Fruit fly (Drosophila melanogaster) whole organism, embryonic: ENCODE measurements around the gene OtopLb.

ENCODE experiments used
- Asciz ChIP-seq: fragments of 200-800 bp; sonication (Bioruptor generic); optimal IDR thresholded peaks from 2 replicates; lab custom pipeline; 2017; ENCODE audit warnings: missing biosample characterization, mild to moderate bottlenecking, missing genetic modification characterization, missing genetic modification reagents
- B-H2 ChIP-seq: fragments of 200-800 bp; sonication (Bioruptor generic); optimal IDR thresholded peaks from 2 replicates; lab custom pipeline; 2018; ENCODE audit warnings: missing biosample characterization, mild to moderate bottlenecking, missing genetic modification characterization
- CG12299 ChIP-seq: fragments of 200-800 bp; sonication (Bioruptor generic); optimal IDR thresholded peaks from 2 replicates; lab custom pipeline; 2018; ENCODE audit warnings: missing biosample characterization, mild to moderate bottlenecking, missing genetic modification characterization
- CG12769 ChIP-seq: fragments of 200-800 bp; sonication (Bioruptor generic); optimal IDR thresholded peaks from 2 replicates; lab custom pipeline; 2019; ENCODE audit warnings: missing biosample characterization, mild to moderate bottlenecking, missing genetic modification characterization, moderate library complexity
- CG13123 ChIP-seq: fragments of 200-800 bp; sonication (Bioruptor generic); optimal IDR thresholded peaks from 2 replicates; lab custom pipeline; 2016; ENCODE audit warnings: missing biosample characterization, missing genetic modification characterization
- CG15269 ChIP-seq: fragments of 200-800 bp; sonication (Bioruptor generic); optimal IDR thresholded peaks from 2 replicates; lab custom pipeline; 2018; ENCODE audit warnings: missing biosample characterization, mild to moderate bottlenecking, missing genetic modification characterization, moderate library complexity
- CG15514 ChIP-seq: fragments of 200-800 bp; sonication (Bioruptor generic); optimal IDR thresholded peaks from 3 replicates; lab custom pipeline; 2017; ENCODE audit warnings: missing biosample characterization, missing genetic modification characterization, mild to moderate bottlenecking, moderate library complexity, missing genetic modification reagents
- CG15696 ChIP-seq: fragments of 200-800 bp; sonication (Bioruptor generic); optimal IDR thresholded peaks from 2 replicates; lab custom pipeline; 2019; ENCODE audit warnings: missing biosample characterization, mild to moderate bottlenecking, missing genetic modification characterization, moderate library complexity
- CG17912 ChIP-seq: fragments of 200-800 bp; sonication (Bioruptor generic); optimal IDR thresholded peaks from 2 replicates; lab custom pipeline; 2018; ENCODE audit warnings: missing biosample characterization, mild to moderate bottlenecking, missing genetic modification characterization
- CG2712 ChIP-seq: fragments of 200-800 bp; optimal IDR thresholded peaks from 3 replicates; lab custom pipeline; 2019; ENCODE audit warnings: missing biosample characterization, mild to moderate bottlenecking, missing genetic modification characterization, moderate library complexity
- CG3065 ChIP-seq: fragments of 200-800 bp; sonication (Bioruptor generic); optimal IDR thresholded peaks from 2 replicates; lab custom pipeline; 2016; ENCODE audit warnings: missing biosample characterization, missing genetic modification characterization
- CG3407 ChIP-seq: fragments of 200-800 bp; sonication (Bioruptor generic); optimal IDR thresholded peaks from 2 replicates; lab custom pipeline; 2018; ENCODE audit warnings: missing biosample characterization, mild to moderate bottlenecking, missing genetic modification characterization
- CG4820 ChIP-seq: fragments of 200-800 bp; sonication (Bioruptor generic); optimal IDR thresholded peaks from 3 replicates; lab custom pipeline; 2016; ENCODE audit warnings: missing biosample characterization, missing genetic modification characterization
- CG6175 ChIP-seq: fragments of 200-800 bp; sonication (Bioruptor generic); IDR thresholded peaks from 3 replicates; pipeline ENCODE4 v1.3.6; 2022; ENCODE audit warnings: missing biosample characterization, missing genetic modification characterization
- CG6765 ChIP-seq: fragments of 200-800 bp; sonication (Bioruptor generic); optimal IDR thresholded peaks from 3 replicates; lab custom pipeline; 2017; ENCODE audit warnings: missing biosample characterization, mild to moderate bottlenecking, missing genetic modification characterization
- CG6813 ChIP-seq: fragments of 200-800 bp; sonication (Bioruptor generic); optimal IDR thresholded peaks from 2 replicates; lab custom pipeline; 2017; ENCODE audit warnings: missing biosample characterization, missing genetic modification characterization, mild to moderate bottlenecking, moderate library complexity, missing genetic modification reagents
- CG6854 ChIP-seq: fragments of 200-800 bp; sonication (Bioruptor generic); optimal IDR thresholded peaks from 3 replicates; lab custom pipeline; 2017; ENCODE audit warnings: missing biosample characterization, mild to moderate bottlenecking, missing genetic modification characterization
- CG8281 ChIP-seq: fragments of 200-800 bp; sonication (Bioruptor generic); optimal IDR thresholded peaks from 2 replicates; lab custom pipeline; 2018; ENCODE audit warnings: missing biosample characterization, mild to moderate bottlenecking, missing genetic modification characterization, moderate library complexity
- Deaf1 ChIP-seq: fragments of 200-800 bp; optimal IDR thresholded peaks from 3 replicates; lab custom pipeline; 2019; ENCODE audit warnings: missing biosample characterization, mild to moderate bottlenecking, missing genetic modification characterization, moderate library complexity
- HLHmδ ChIP-seq: fragments of 200-800 bp; sonication (Bioruptor generic); optimal IDR thresholded peaks from 2 replicates; lab custom pipeline; 2018; ENCODE audit warnings: missing biosample characterization, mild to moderate bottlenecking, missing genetic modification characterization, moderate library complexity
- Hey ChIP-seq: fragments of 200-800 bp; sonication (Bioruptor generic); optimal IDR thresholded peaks from 3 replicates; lab custom pipeline; 2018; ENCODE audit warnings: missing biosample characterization, mild to moderate bottlenecking, missing genetic modification characterization
- Hmr ChIP-seq: fragments of 200-800 bp; sonication (Bioruptor generic); optimal IDR thresholded peaks from 3 replicates; lab custom pipeline; 2017; ENCODE audit warnings: mild to moderate bottlenecking, missing biosample characterization, missing genetic modification reagents, missing genetic modification characterization
- Hmx ChIP-seq: fragments of 200-800 bp; sonication (Bioruptor generic); optimal IDR thresholded peaks from 2 replicates; lab custom pipeline; 2016; ENCODE audit warnings: missing biosample characterization, missing genetic modification characterization
- MESR4 ChIP-seq: fragments of 200-800 bp; sonication (Bioruptor generic); optimal IDR thresholded peaks from 2 replicates; lab custom pipeline; 2018; ENCODE audit warnings: missing biosample characterization, mild to moderate bottlenecking, missing genetic modification characterization, moderate library complexity
- Meics ChIP-seq: fragments of 200-800 bp; sonication (Bioruptor generic); optimal IDR thresholded peaks from 2 replicates; lab custom pipeline; 2017; ENCODE audit warnings: missing biosample characterization, mild to moderate bottlenecking, missing genetic modification characterization
- Pdp1 ChIP-seq, 2 experiments: fragments of 200-800 bp; sonication (Bioruptor generic); optimal IDR thresholded peaks; 3 replicates each; lab custom pipeline; 2016; ENCODE audit warnings: missing biosample characterization in 2 of 2, missing genetic modification characterization in 2 of 2, mild to moderate bottlenecking in 1 of 2, moderate library complexity in 1 of 2
- Xbp1 ChIP-seq: fragments of 200-800 bp; sonication (Bioruptor generic); optimal IDR thresholded peaks from 3 replicates; lab custom pipeline; 2016; ENCODE audit warnings: missing biosample characterization, mild to moderate bottlenecking, missing genetic modification characterization
- amos ChIP-seq: fragments of 200-800 bp; sonication (Bioruptor generic); IDR thresholded peaks from 2 replicates; pipeline ENCODE4 v1.3.6; 2022; ENCODE audit warnings: missing biosample characterization, missing genetic modification characterization; ENCODE audit not compliant: partially characterized antibody
- ase ChIP-seq: fragments of 200-800 bp; sonication (Bioruptor generic); IDR thresholded peaks from 3 replicates; pipeline ENCODE4 v1.3.6; 2022; ENCODE audit warnings: missing biosample characterization, missing genetic modification characterization
- cato ChIP-seq: fragments of 200-800 bp; sonication (Bioruptor generic); optimal IDR thresholded peaks from 2 replicates; lab custom pipeline; 2016; ENCODE audit warnings: missing biosample characterization, missing genetic modification characterization, borderline replicate concordance
- chinmo ChIP-seq: fragments of 200-800 bp; sonication (Bioruptor generic); IDR thresholded peaks from 4 replicates; pipeline ENCODE4 v1.3.6; 2022; ENCODE audit warnings: missing biosample characterization, missing genetic modification characterization; ENCODE audit not compliant: partially characterized antibody
- ci ChIP-seq: fragments of 200-800 bp; sonication (Bioruptor generic); IDR thresholded peaks from 3 replicates; pipeline ENCODE4 v1.3.6; 2022; ENCODE audit warnings: missing biosample characterization, missing genetic modification characterization
- cwo ChIP-seq: fragments of 200-800 bp; sonication (Bioruptor generic); optimal IDR thresholded peaks from 3 replicates; lab custom pipeline; 2017; ENCODE audit warnings: missing biosample characterization, missing genetic modification characterization, mild to moderate bottlenecking, moderate library complexity, missing genetic modification reagents
- fd64A ChIP-seq: fragments of 200-800 bp; sonication (Bioruptor generic); optimal IDR thresholded peaks from 3 replicates; lab custom pipeline; 2018; ENCODE audit warnings: missing biosample characterization, mild to moderate bottlenecking, missing genetic modification characterization
- h ChIP-seq: fragments of >200 bp; optimal IDR thresholded peaks from 2 replicates; lab custom pipeline; 2017
- insv ChIP-seq, 2 experiments: fragments of 200-800 bp; sonication (Bioruptor generic); optimal IDR thresholded peaks; 3 replicates each; lab custom pipeline; 2016 to 2018; ENCODE audit warnings: missing biosample characterization in 2 of 2, missing genetic modification characterization in 2 of 2
- inv ChIP-seq: fragments of 200-800 bp; sonication (Bioruptor generic); IDR thresholded peaks from 2 replicates; pipeline ENCODE4 v1.3.6; 2022; ENCODE audit warnings: missing biosample characterization, missing genetic modification characterization; ENCODE audit not compliant: partially characterized antibody
- lab ChIP-seq: fragments of 200-800 bp; sonication (Bioruptor generic); optimal IDR thresholded peaks from 3 replicates; lab custom pipeline; 2017; ENCODE audit warnings: missing biosample characterization, missing genetic modification characterization, mild to moderate bottlenecking, moderate library complexity, missing genetic modification reagents
- mld ChIP-seq: fragments of 200-800 bp; sonication (Bioruptor generic); IDR thresholded peaks from 3 replicates; pipeline ENCODE4 v1.3.6; 2022; ENCODE audit warnings: missing biosample characterization, missing genetic modification characterization; ENCODE audit not compliant: partially characterized antibody
- nau ChIP-seq: fragments of 200-800 bp; sonication (Bioruptor generic); optimal IDR thresholded peaks from 3 replicates; lab custom pipeline; 2017; ENCODE audit warnings: missing biosample characterization, mild to moderate bottlenecking, missing genetic modification characterization, missing genetic modification reagents
- odd ChIP-seq: fragments of 200-800 bp; sonication (Bioruptor generic); optimal IDR thresholded peaks from 2 replicates; lab custom pipeline; 2017; ENCODE audit warnings: missing biosample characterization, mild to moderate bottlenecking, missing genetic modification characterization
- otp ChIP-seq: fragments of 200-800 bp; sonication (Bioruptor generic); IDR thresholded peaks from 3 replicates; pipeline ENCODE4, ENCODE4 v1.3.6; 2022; ENCODE audit warnings: missing biosample characterization, missing genetic modification characterization
- pan ChIP-seq, 4 experiments: fragments of >200 bp in 3 of 4; fragments of 200-800 bp in 1 of 4; sonication (Bioruptor generic) in 1 of 4; optimal IDR thresholded peaks in 3 of 4; IDR thresholded peaks in 1 of 4; 2 replicates each; pipeline versions ENCODE4 v1.3.6 to Lab custom; 2017 to 2022; ENCODE audit warnings: missing biosample characterization in 2 of 4, missing genetic modification characterization in 2 of 4, mixed read lengths in 1 of 4
- sens-2 ChIP-seq: fragments of 200-800 bp; sonication (Bioruptor generic); IDR thresholded peaks from 2 replicates; pipeline ENCODE4 v1.3.6; 2022; ENCODE audit warnings: missing biosample characterization, missing genetic modification characterization
- sima ChIP-seq: fragments of 200-800 bp; sonication (Bioruptor generic); optimal IDR thresholded peaks from 2 replicates; lab custom pipeline; 2016; ENCODE audit warnings: missing biosample characterization, missing genetic modification characterization
- sna ChIP-seq: fragments of 200-800 bp; sonication (Bioruptor generic); IDR thresholded peaks from 2 replicates; pipeline ENCODE4 v1.3.6; 2022; ENCODE audit warnings: missing biosample characterization, missing genetic modification characterization; ENCODE audit not compliant: partially characterized antibody
- sqz ChIP-seq: fragments of 200-800 bp; sonication (Bioruptor generic); optimal IDR thresholded peaks from 3 replicates; lab custom pipeline; 2018; ENCODE audit warnings: missing biosample characterization, mild to moderate bottlenecking, missing genetic modification characterization
- wek ChIP-seq: fragments of 200-800 bp; sonication (Bioruptor generic); optimal IDR thresholded peaks from 3 replicates; lab custom pipeline; 2018; ENCODE audit warnings: missing biosample characterization, mild to moderate bottlenecking, missing genetic modification characterization, moderate library complexity

Gene OtopLb

dm6 chr2L:3280484-3280993 is at the start of gene OtopLb:
Gene OtopLb (minus strand): TSS chr2L:3280534.
- TF ChIP-seq CG15269 (tag; lab: Kevin White, UChicago) (peak; percentile 10), CG15696 (tag; lab: Kevin White, UChicago) (peak; percentile 10), chinmo (GFP tag; lab: Robert Waterston, UW) (0 out of 4 replicates have a peak, but pooled peaks have one; percentile 25), CG3407 (GFP tag; lab: Kevin White, UChicago) (peak; percentile 36), B-H2 (GFP tag; lab: Kevin White, UChicago) (peak; percentile 43), CG6854 (peak; percentile 39), HLHmδ (GFP tag; lab: Kevin White, UChicago) (peak; percentile 30), CG2712 (tag; lab: Kevin White, UChicago) (no peak), CG15514 (GFP tag; lab: Kevin White, UChicago) (peak; percentile 37), sna (GFP tag; lab: Robert Waterston, UW) (no peak), Xbp1 (GFP tag; lab: Kevin White, UChicago) (no peak), CG4820 (GFP tag; lab: Kevin White, UChicago) (no peak), nau (GFP tag; lab: Kevin White, UChicago) (peak; percentile 31), CG12299 (tag; lab: Kevin White, UChicago) (peak; percentile 22), Asciz (GFP tag; lab: Kevin White, UChicago) (peak; percentile 59), CG13123 (GFP tag; lab: Kevin White, UChicago) (no peak), ci (GFP tag; lab: Robert Waterston, UW) (peak; percentile 62; the same call in 1 of the 3 replicates), CG6175 (GFP tag; lab: Robert Waterston, UW) (no peak), cwo (GFP tag; lab: Kevin White, UChicago) (peak; percentile 41), fd64A (GFP tag; lab: Kevin White, UChicago) (peak; percentile 50), MESR4 (GFP tag; lab: Kevin White, UChicago) (no peak), Hmx (GFP tag; lab: Kevin White, UChicago) (no peak), Deaf1 (tag; lab: Kevin White, UChicago) (no peak), CG17912 (GFP tag; lab: Kevin White, UChicago) (no peak), mld (no peak), odd (peak; percentile 54), CG6813 (GFP tag; lab: Kevin White, UChicago) (peak; percentile 65), sens-2 (GFP tag; lab: Robert Waterston, UW) (no peak), wek (GFP tag; lab: Kevin White, UChicago) (peak; percentile 57), Hmr (GFP tag; lab: Kevin White, UChicago) (peak; percentile 72), Meics (GFP tag; lab: Kevin White, UChicago) (peak; percentile 39), insv (GFP tag; optimal IDR thresholded peaks at IDR 0.05; lab: Kevin White, UChicago) (no peak), pan (optimal IDR thresholded peaks at IDR 0.05; lab: Kevin White, UChicago) (no peak), pan (GFP tag; optimal IDR thresholded peaks at IDR 0.05 in 1 of 2, IDR thresholded peaks at IDR 0.05 in 1 of 2) (peak in 1 of 2 experiments; percentile 10), sima (no peak), ase (GFP tag; lab: Robert Waterston, UW) (no peak), amos (GFP tag; lab: Robert Waterston, UW) (no peak), Hey (peak; percentile 25), CG8281 (tag; lab: Kevin White, UChicago) (peak; percentile 68), otp (GFP tag; lab: Robert Waterston, UW) (no peak), inv (no peak), CG6765 (GFP tag; lab: Kevin White, UChicago) (peak; percentile 37), cato (no peak), Pdp1 (GFP tag; optimal IDR thresholded peaks at IDR 0.05; lab: Kevin White, UChicago) (no peak), lab (GFP tag; lab: Kevin White, UChicago) (peak; percentile 92), h (no peak), CG3065 (no peak), CG12769 (tag; lab: Kevin White, UChicago) (peak; percentile 33), sqz (peak; percentile 36)
